Fruit fly (Drosophila melanogaster): Measurements from ENCODE around the gene CG15047.

- TF ChIP-seq h (GFP tag; optimal IDR thresholded peaks at IDR 0.05) (peak; percentile 8), sv (GFP tag; optimal IDR thresholded peaks at IDR 0.05) (no peak), N (GFP tag; optimal IDR thresholded peaks at IDR 0.05) (no peak), foxo (GFP tag; optimal IDR thresholded peaks at IDR 0.05) (no peak), Myc (optimal IDR thresholded peaks at IDR 0.05) (no peak), GATAd (GFP tag; optimal IDR thresholded peaks at IDR 0.05) (no peak), Mio (GFP tag; optimal IDR thresholded peaks at IDR 0.05) (no peak), CG9705 (GFP tag; optimal IDR thresholded peaks at IDR 0.05) (no peak), br (GFP tag; optimal IDR thresholded peaks at IDR 0.05) (no peak), dl (GFP tag; optimal IDR thresholded peaks at IDR 0.05; ENCODE audit: insufficient read depth in 1 of 2, partially characterized antibody in 2 of 2) (peak in 1 of 2 experiments; percentile 1), sage (GFP tag; optimal IDR thresholded peaks at IDR 0.05) (no peak), Hr83 (GFP tag; optimal IDR thresholded peaks at IDR 0.05; ENCODE audit: poor library complexity, severe bottlenecking) (no peak)
These were observed 23.4 kb upstream of the CG15047 start, which contains the start of gene Wnt5 for dm6 chrX:18504948-18505597.

Data from whole organism, wandering third instar larva.